Worm (Caenorhabditis elegans): ENCODE data around the gene T06D8.9.

The T06D8.9 gene

ce11 chrII:11238869-11239647 is at the start of gene T06D8.9, which contains the start of gene rpn-9:
Gene T06D8.9, plus strand, starts transcription at chrII:11239597.
Gene rpn-9, minus strand, starts transcription at chrII:11238919.
- TF ChIP-seq W03F9.2 (tag; optimal IDR thresholded peaks at IDR 0.05) (peak; percentile 95), him-1 (tag; optimal IDR thresholded peaks at IDR 0.05) (no peak), dao-5 (tag; optimal IDR thresholded peaks at IDR 0.05) (no peak)

ce11 chrII:11192488-11192887 is 46.9 kb upstream of the T06D8.9 start:
- TF ChIP-seq him-1 (tag; optimal IDR thresholded peaks at IDR 0.05): no peak
- no peak for TF ChIP-seq dao-5 (tag; optimal IDR thresholded peaks at IDR 0.05)
- TF ChIP-seq W03F9.2 (tag; optimal IDR thresholded peaks at IDR 0.05): no peak

ce11 chrII:11193523-11193922 is 45.9 kb upstream of the T06D8.9 start:
- TF ChIP-seq dao-5 (tag; optimal IDR thresholded peaks at IDR 0.05): no peak
- no peak for TF ChIP-seq W03F9.2 (tag; optimal IDR thresholded peaks at IDR 0.05)
- no peak for TF ChIP-seq him-1 (tag; optimal IDR thresholded peaks at IDR 0.05)

ce11 chrII:11200234-11200755 is 39.1 kb upstream of the T06D8.9 start:
- TF ChIP-seq him-1 (tag; optimal IDR thresholded peaks at IDR 0.05) (no peak), dao-5 (tag; optimal IDR thresholded peaks at IDR 0.05) (no peak), W03F9.2 (tag; optimal IDR thresholded peaks at IDR 0.05) (no peak)

- no peak for TF ChIP-seq W03F9.2 (tag; optimal IDR thresholded peaks at IDR 0.05)
- no peak for TF ChIP-seq dao-5 (tag; optimal IDR thresholded peaks at IDR 0.05)
- no peak for TF ChIP-seq him-1 (tag; optimal IDR thresholded peaks at IDR 0.05)
Measured at ce11 chrII:11202581-11203271, 36.7 kb upstream of the T06D8.9 start, which contains the start of gene srap-1. Gene srap-1, plus strand, starts transcription at chrII:11203221.

ce11 chrII:11204731-11205130 is 34.7 kb upstream of the T06D8.9 start:
- TF ChIP-seq W03F9.2 (tag; optimal IDR thresholded peaks at IDR 0.05) (no peak), him-1 (tag; optimal IDR thresholded peaks at IDR 0.05) (no peak), dao-5 (tag; optimal IDR thresholded peaks at IDR 0.05) (no peak)

- TF ChIP-seq dao-5 (tag; optimal IDR thresholded peaks at IDR 0.05) (no peak), him-1 (tag; optimal IDR thresholded peaks at IDR 0.05) (no peak), W03F9.2 (tag; optimal IDR thresholded peaks at IDR 0.05) (no peak)
Measured at ce11 chrII:11205783-11206182, 33.6 kb upstream of the T06D8.9 start.

- TF ChIP-seq W03F9.2 (tag; optimal IDR thresholded peaks at IDR 0.05) (no peak), dao-5 (tag; optimal IDR thresholded peaks at IDR 0.05) (no peak), him-1 (tag; optimal IDR thresholded peaks at IDR 0.05) (no peak)
Measured at ce11 chrII:11221771-11222355, 17.5 kb upstream of the T06D8.9 start, which contains the start of gene plpr-1. Gene plpr-1, plus strand, starts transcription at chrII:11222305.

- peak; percentile 28 for TF ChIP-seq him-1 (tag; optimal IDR thresholded peaks at IDR 0.05)
- TF ChIP-seq dao-5 (tag; optimal IDR thresholded peaks at IDR 0.05): no peak
- peak; percentile 60 for TF ChIP-seq W03F9.2 (tag; optimal IDR thresholded peaks at IDR 0.05)
Measured at ce11 chrII:11224045-11224481, 15.3 kb upstream of the T06D8.9 start.

- TF ChIP-seq dao-5 (tag; optimal IDR thresholded peaks at IDR 0.05): no peak
- no peak for TF ChIP-seq him-1 (tag; optimal IDR thresholded peaks at IDR 0.05)
- TF ChIP-seq W03F9.2 (tag; optimal IDR thresholded peaks at IDR 0.05): no peak
Measured at ce11 chrII:11226379-11226778, 13.0 kb upstream of the T06D8.9 start, which contains the start of gene T06D8.2. Gene T06D8.2, plus strand, starts transcription at chrII:11226679.

- TF ChIP-seq dao-5 (tag; optimal IDR thresholded peaks at IDR 0.05): no peak
- TF ChIP-seq him-1 (tag; optimal IDR thresholded peaks at IDR 0.05): no peak
- TF ChIP-seq W03F9.2 (tag; optimal IDR thresholded peaks at IDR 0.05): no peak
Measured at ce11 chrII:11234751-11235150, 4.6 kb upstream of the T06D8.9 start, which contains the start of gene cox-15. Gene cox-15, minus strand, starts transcription at chrII:11234952.

ce11 chrII:11236274-11236673 is 3.1 kb upstream of the T06D8.9 start, which contains the start of gene cchl-1:
Gene cchl-1, minus strand, starts transcription at chrII:11236387.
- TF ChIP-seq him-1 (tag; optimal IDR thresholded peaks at IDR 0.05): no peak
- TF ChIP-seq dao-5 (tag; optimal IDR thresholded peaks at IDR 0.05): no peak
- no peak for TF ChIP-seq W03F9.2 (tag; optimal IDR thresholded peaks at IDR 0.05)

- TF ChIP-seq W03F9.2 (tag; optimal IDR thresholded peaks at IDR 0.05) (no peak), dao-5 (tag; optimal IDR thresholded peaks at IDR 0.05) (no peak)
Measured at ce11 chrII:11237099-11237498, 2.3 kb upstream of the T06D8.9 start, which contains the start of gene fndc-1. Gene fndc-1, minus strand, starts transcription at chrII:11237325.

Data from whole organism, L4/young adult.